Worm (Caenorhabditis elegans): ENCODE measurements around the gene mpz-6.

DNA sequence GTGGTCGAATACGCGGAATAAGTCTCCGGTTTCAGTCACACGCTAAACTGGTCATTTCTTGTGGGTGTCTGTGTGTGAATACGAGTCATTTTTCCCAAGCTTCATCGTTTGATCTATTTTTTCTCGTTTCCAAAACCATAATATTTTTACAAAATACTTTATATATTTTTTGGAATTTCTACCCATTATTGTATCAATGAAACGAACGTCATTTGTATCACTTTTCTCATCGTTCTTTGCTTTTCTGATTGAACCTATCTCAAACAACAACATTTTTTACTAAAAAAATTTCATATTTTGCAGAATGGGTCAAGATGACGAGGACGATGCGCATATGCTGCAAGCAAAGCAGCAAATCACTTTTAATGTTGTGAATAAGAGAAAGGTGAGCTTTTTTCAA, 48.7 kb downstream of the mpz-6 start, which contains the start of gene mel-11:
- TF ChIP-seq ceh-13 (GFP tag; optimal IDR thresholded peaks at IDR 0.05) (no peak), pes-1 (GFP tag; IDR thresholded peaks at IDR 0.05) (no peak), B0310.2 (tag; optimal IDR thresholded peaks at IDR 0.05) (no peak), ama-1 (optimal IDR thresholded peaks at IDR 0.05) (no peak), tbx-11 (GFP tag; IDR thresholded peaks at IDR 0.05) (no peak), F13C5.2 (tag; optimal IDR thresholded peaks at IDR 0.05) (no peak), hnd-1 (tag; optimal IDR thresholded peaks at IDR 0.05) (no peak), ets-7 (tag; optimal IDR thresholded peaks at IDR 0.05) (no peak), hmbx-1 (tag; optimal IDR thresholded peaks at IDR 0.05) (no peak), scrt-1 (GFP tag; IDR thresholded peaks at IDR 0.05) (no peak), ceh-36 (tag; optimal IDR thresholded peaks at IDR 0.05) (no peak), flt-1 (GFP tag; IDR thresholded peaks at IDR 0.05) (no peak), sea-1 (GFP tag; conservative IDR thresholded peaks at IDR 0.05) (no peak)
